Fruit fly (Drosophila melanogaster) whole organism, wandering third instar larva: ENCODE results near the gene CG42269.

Experiments used
- GATAd ChIP-seq: sonication (Bioruptor generic); optimal IDR thresholded peaks from 2 replicates; lab custom pipeline; 2016; ENCODE audit warnings: missing biosample characterization, missing genetic modification characterization
- Hr78 ChIP-seq: fragments of >200 bp; optimal IDR thresholded peaks from 2 replicates; lab custom pipeline; 2017; ENCODE audit warnings: missing biosample characterization, missing genetic modification characterization
- Myc ChIP-seq: fragments of >200 bp; optimal IDR thresholded peaks from 2 replicates; lab custom pipeline; 2017
- N ChIP-seq: fragments of >200 bp; optimal IDR thresholded peaks from 2 replicates; lab custom pipeline; 2018; ENCODE audit warnings: missing biosample characterization, missing external identifiers, missing genetic modification characterization
- br ChIP-seq: fragments of 200-800 bp; sonication (Bioruptor generic); optimal IDR thresholded peaks from 2 replicates; lab custom pipeline; 2016; ENCODE audit warnings: missing biosample characterization, missing genetic modification characterization
- foxo ChIP-seq, 2 experiments: fragments of 200-800 bp; sonication (Bioruptor generic); optimal IDR thresholded peaks; 2 replicates in 1 of 2; 3 replicates in 1 of 2; lab custom pipeline; 2016 to 2017; ENCODE audit warnings: missing biosample characterization in 2 of 2, missing genetic modification characterization in 2 of 2
- fru ChIP-seq: fragments of 200-800 bp; sonication (Bioruptor generic); optimal IDR thresholded peaks from 3 replicates; lab custom pipeline; 2016; ENCODE audit warnings: missing biosample characterization, mild to moderate bottlenecking, missing genetic modification characterization
- h ChIP-seq: fragments of 200-800 bp; sonication (Bioruptor generic); optimal IDR thresholded peaks from 3 replicates; lab custom pipeline; 2016; ENCODE audit warnings: missing biosample characterization, mild to moderate bottlenecking, missing genetic modification characterization
- jim ChIP-seq: fragments of 175-275, 200-325 bp; sonication (Bioruptor generic); optimal IDR thresholded peaks from 2 replicates; lab custom pipeline; 2016; ENCODE audit warnings: missing biosample characterization, mild to moderate bottlenecking, missing genetic modification characterization
- pan ChIP-seq: fragments of >200 bp; optimal IDR thresholded peaks from 2 replicates; lab custom pipeline; 2017
- tai ChIP-seq: sonication (Bioruptor generic); optimal IDR thresholded peaks from 2 replicates; lab custom pipeline; 2016; ENCODE audit warnings: missing biosample characterization, missing genetic modification characterization
- usp ChIP-seq: fragments of >200 bp; optimal IDR thresholded peaks from 2 replicates; lab custom pipeline; 2017; ENCODE audit warnings: missing biosample characterization, missing genetic modification characterization

DNA sequence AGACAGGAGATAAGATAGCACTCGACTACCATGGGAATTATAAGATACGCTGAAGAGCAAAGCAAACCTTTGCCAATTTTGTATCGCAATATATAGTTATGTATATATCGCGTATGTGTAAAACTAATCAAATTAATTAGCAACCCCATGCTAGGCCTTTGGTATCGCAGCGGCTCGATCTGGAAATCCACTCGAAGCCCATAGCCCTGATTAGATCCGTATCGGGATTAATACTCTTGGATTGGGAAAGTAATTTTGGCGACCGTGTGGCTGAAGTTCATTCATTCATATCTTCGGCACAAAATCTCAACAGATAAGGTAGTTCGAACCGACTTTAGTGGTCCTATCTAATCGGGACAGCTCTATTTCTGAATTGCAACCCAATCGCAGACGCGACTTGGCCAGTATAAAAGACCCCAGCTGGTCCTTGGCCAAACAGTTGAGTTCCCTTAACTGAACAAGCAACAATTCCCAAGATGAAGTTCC is 27.3 kb upstream of the CG42269 start, which contains the start of gene Jon65Aiv:
- TF ChIP-seq pan (lab: Kevin White, UChicago) (no peak), GATAd (GFP tag; lab: Kevin White, UChicago) (no peak), fru (GFP tag; lab: Kevin White, UChicago) (no peak), foxo (GFP tag; optimal IDR thresholded peaks at IDR 0.05; lab: Kevin White, UChicago) (no peak), Hr78 (GFP tag; lab: Kevin White, UChicago) (no peak), Myc (lab: Kevin White, UChicago) (no peak), N (GFP tag; lab: Kevin White, UChicago) (no peak), usp (GFP tag; lab: Kevin White, UChicago) (no peak), tai (no peak), jim (GFP tag; lab: Kevin White, UChicago) (no peak), h (GFP tag; lab: Kevin White, UChicago) (peak; percentile 43), br (GFP tag; lab: Kevin White, UChicago) (no peak)
